Worm (Caenorhabditis elegans): Measurements from ENCODE around the gene T09A5.4.

The T09A5.4 gene

ce11 chrII:7891869-7892615 lies 46.1 kb downstream of the T09A5.4 start:
- peak; percentile 50 for TF ChIP-seq elt-2 (tag; optimal IDR thresholded peaks at IDR 0.05)
- TF ChIP-seq C38D4.7 (GFP tag; optimal IDR thresholded peaks at IDR 0.05) = no peak
- no peak for TF ChIP-seq dmd-4 (tag; optimal IDR thresholded peaks at IDR 0.05; ENCODE audit: borderline replicate concordance)
- peak; percentile 1 for TF ChIP-seq ceh-14 (tag; optimal IDR thresholded peaks at IDR 0.05)
- TF ChIP-seq rnt-1 (tag; optimal IDR thresholded peaks at IDR 0.05) = peak; percentile 17
- TF ChIP-seq ceh-18 (tag; optimal IDR thresholded peaks at IDR 0.05) = peak; percentile 38
- no peak for TF ChIP-seq madf-2 (tag; optimal IDR thresholded peaks at IDR 0.05)
- TF ChIP-seq syd-9 (tag; optimal IDR thresholded peaks at IDR 0.05) = no peak
- TF ChIP-seq ceh-31 (tag; optimal IDR thresholded peaks at IDR 0.05) = peak; percentile 57
- TF ChIP-seq tbx-2 (tag; optimal IDR thresholded peaks at IDR 0.05) = peak; percentile 47
- no peak for TF ChIP-seq ets-4 (tag; optimal IDR thresholded peaks at IDR 0.05)
- TF ChIP-seq hlh-6 (tag; optimal IDR thresholded peaks at IDR 0.05) = no peak
- no peak for TF ChIP-seq pag-3 (tag; optimal IDR thresholded peaks at IDR 0.05; ENCODE audit: borderline replicate concordance)
- TF ChIP-seq C08G9.2 (tag; optimal IDR thresholded peaks at IDR 0.05) = peak; percentile 23
- no peak for TF ChIP-seq fkh-6 (tag; optimal IDR thresholded peaks at IDR 0.05)
- TF ChIP-seq pros-1 (tag; optimal IDR thresholded peaks at IDR 0.05) = peak; percentile 55
- TF ChIP-seq nhr-232 (tag; optimal IDR thresholded peaks at IDR 0.05) = no peak
- peak; percentile 42 for TF ChIP-seq unc-42 (tag; optimal IDR thresholded peaks at IDR 0.05)
- TF ChIP-seq gmeb-2 (tag; optimal IDR thresholded peaks at IDR 0.05) = no peak
- no peak for TF ChIP-seq sox-4 (tag; optimal IDR thresholded peaks at IDR 0.05)
- peak; percentile 21 for TF ChIP-seq nfya-1 (tag; optimal IDR thresholded peaks at IDR 0.05)
- no peak for TF ChIP-seq mec-3 (tag; optimal IDR thresholded peaks at IDR 0.05; ENCODE audit: borderline replicate concordance)
- TF ChIP-seq unc-86 (tag; optimal IDR thresholded peaks at IDR 0.05) = no peak
- no peak for TF ChIP-seq pax-1 (tag; optimal IDR thresholded peaks at IDR 0.05)

ce11 chrII:7892761-7893272 lies 46.8 kb downstream of the T09A5.4 start, which contains the start of gene ptc-1:
ptc-1 (plus strand) TSS chrII:7893222.
- no peak for TF ChIP-seq ceh-6 (GFP tag; optimal IDR thresholded peaks at IDR 0.05)
- no peak for TF ChIP-seq elt-2 (tag; optimal IDR thresholded peaks at IDR 0.05)
- no peak for TF ChIP-seq pag-3 (tag; optimal IDR thresholded peaks at IDR 0.05; ENCODE audit: borderline replicate concordance)
- no peak for TF ChIP-seq mec-3 (tag; optimal IDR thresholded peaks at IDR 0.05; ENCODE audit: borderline replicate concordance)
- TF ChIP-seq K09A11.1 (tag; optimal IDR thresholded peaks at IDR 0.05; ENCODE audit: insufficient read depth) = no peak
- TF ChIP-seq Y22D7AL.16 (tag; optimal IDR thresholded peaks at IDR 0.05) = no peak
- TF ChIP-seq nfya-1 (tag; optimal IDR thresholded peaks at IDR 0.05) = no peak
- TF ChIP-seq lin-11 (tag; optimal IDR thresholded peaks at IDR 0.05) = no peak
- no peak for TF ChIP-seq pat-9 (tag; optimal IDR thresholded peaks at IDR 0.05)
- no peak for TF ChIP-seq ama-1 (optimal IDR thresholded peaks at IDR 0.05)
- no peak for TF ChIP-seq pax-1 (tag; optimal IDR thresholded peaks at IDR 0.05)
- no peak for TF ChIP-seq sdc-2 (tag; optimal IDR thresholded peaks at IDR 0.05)
- TF ChIP-seq dmd-4 (tag; optimal IDR thresholded peaks at IDR 0.05; ENCODE audit: borderline replicate concordance) = no peak
- TF ChIP-seq unc-3 (GFP tag; conservative IDR thresholded peaks at IDR 0.05) = no peak
- no peak for TF ChIP-seq unc-3 (tag; optimal IDR thresholded peaks at IDR 0.05)
- TF ChIP-seq elt-4 (tag; optimal IDR thresholded peaks at IDR 0.05) = no peak
- no peak for TF ChIP-seq pqm-1 (tag; optimal IDR thresholded peaks at IDR 0.05)
- no peak for TF ChIP-seq nhr-232 (tag; optimal IDR thresholded peaks at IDR 0.05)
- no peak for TF ChIP-seq T23F11.4 (GFP tag; optimal IDR thresholded peaks at IDR 0.05)

- TF ChIP-seq ceh-34 (tag; optimal IDR thresholded peaks at IDR 0.05) = peak; percentile 69
- TF ChIP-seq pat-9 (tag; optimal IDR thresholded peaks at IDR 0.05) = no peak
These were observed 47.7 kb downstream of the T09A5.4 start for ce11 chrII:7893648-7894047.
